Worm (Caenorhabditis elegans) whole organism, mixed stage, embryonic: ENCODE measurements around the gene K02E7.11.

Source experiments
- bed-3 ChIP-seq: fragments of 200-800 bp; sonication (Bioruptor generic); optimal IDR thresholded peaks from 3 replicates; lab custom pipeline; 2018; ENCODE audit warnings: mild to moderate bottlenecking, missing genetic modification characterization, moderate library complexity, missing compliant biosample characterization
- blmp-1 ChIP-seq: fragments of 150-350 bp; optimal IDR thresholded peaks from 2 replicates; lab custom pipeline; 2014; ENCODE audit warnings: missing biosample characterization, missing genetic modification characterization
- elt-1 ChIP-seq: sonication (generic microtip); optimal IDR thresholded peaks from 2 replicates; lab custom pipeline; 2017; ENCODE audit warnings: missing genetic modification characterization, mild to moderate bottlenecking, missing compliant biosample characterization, antibody characterized with exemption, moderate library complexity, borderline replicate concordance; ENCODE audit not compliant: insufficient read depth
- lin-13 ChIP-seq: fragments of 150-350 bp; optimal IDR thresholded peaks from 2 replicates; lab custom pipeline; 2014; ENCODE audit warnings: missing biosample characterization, missing genetic modification characterization
- lsy-2 ChIP-seq: fragments of 150-350 bp; optimal IDR thresholded peaks from 2 replicates; lab custom pipeline; 2014; ENCODE audit warnings: missing biosample characterization, missing genetic modification characterization
- mep-1 ChIP-seq: fragments of 150-350 bp; optimal IDR thresholded peaks from 2 replicates; lab custom pipeline; 2017; ENCODE audit warnings: missing biosample characterization, missing genetic modification reagents, missing genetic modification characterization, inconsistent platforms
- nhr-12 ChIP-seq: fragments of 150-350 bp; optimal IDR thresholded peaks from 2 replicates; lab custom pipeline; 2014; ENCODE audit warnings: missing biosample characterization, missing genetic modification characterization
- nhr-237 ChIP-seq: fragments of 150-350 bp; optimal IDR thresholded peaks from 2 replicates; lab custom pipeline; 2014; ENCODE audit warnings: missing biosample characterization, missing genetic modification characterization
- nhr-28 ChIP-seq: fragments of 150-350 bp; optimal IDR thresholded peaks from 2 replicates; lab custom pipeline; 2014; ENCODE audit warnings: missing biosample characterization, missing genetic modification characterization
- snpc-4 ChIP-seq: fragments of 150-350 bp; optimal IDR thresholded peaks from 2 replicates; lab custom pipeline; 2014; ENCODE audit warnings: missing biosample characterization, missing genetic modification characterization
- unc-120 ChIP-seq: sonication (generic microtip); optimal IDR thresholded peaks from 2 replicates; lab custom pipeline; 2017; ENCODE audit warnings: missing genetic modification characterization, missing compliant biosample characterization; ENCODE audit not compliant: poor library complexity, severe bottlenecking
- unc-62 ChIP-seq: fragments of 150-350 bp; optimal IDR thresholded peaks from 2 replicates; lab custom pipeline; 2014; ENCODE audit warnings: missing biosample characterization, missing genetic modification reagents, missing genetic modification characterization
- zip-8 ChIP-seq: fragments of 150-350 bp; optimal IDR thresholded peaks from 2 replicates; lab custom pipeline; 2014; ENCODE audit warnings: missing biosample characterization, missing genetic modification characterization
- ztf-11 ChIP-seq: fragments of 150-350 bp; optimal IDR thresholded peaks from 2 replicates; lab custom pipeline; 2014; ENCODE audit warnings: missing biosample characterization, missing genetic modification characterization

- TF ChIP-seq elt-1 (tag; lab: Kevin White, UChicago) (no peak), unc-120 (no peak), zip-8 (tag; lab: Kevin White, UChicago) (no peak), mep-1 (tag; lab: Kevin White, UChicago) (no peak), unc-62 (no peak), bed-3 (GFP tag; lab: Kevin White, UChicago) (no peak), lin-13 (no peak), lsy-2 (tag; lab: Kevin White, UChicago) (no peak), ztf-11 (tag; lab: Kevin White, UChicago) (no peak), nhr-12 (tag; lab: Kevin White, UChicago) (no peak), nhr-237 (tag; lab: Kevin White, UChicago) (no peak), blmp-1 (no peak), nhr-28 (tag; lab: Kevin White, UChicago) (no peak), snpc-4 (tag; lab: Kevin White, UChicago) (no peak)
These were observed 11.4 kb downstream of the K02E7.11 start for ce11 chrII:1063926-1064325.
